Fruit fly (Drosophila melanogaster): ENCODE measurements around the gene ND-13B.

dm6 chr3L:10684492-10684891 is 9.4 kb downstream of the ND-13B start:
- no peak for TF ChIP-seq OdsH (GFP tag; optimal IDR thresholded peaks at IDR 0.05)
- no peak for TF ChIP-seq br (GFP tag; optimal IDR thresholded peaks at IDR 0.05)
- TF ChIP-seq Dfd (GFP tag; optimal IDR thresholded peaks at IDR 0.05), result no peak
- TF ChIP-seq fru (GFP tag; optimal IDR thresholded peaks at IDR 0.05), result no peak
- no peak for TF ChIP-seq woc (GFP tag; optimal IDR thresholded peaks at IDR 0.05)
- TF ChIP-seq sage (GFP tag; optimal IDR thresholded peaks at IDR 0.05), result no peak
- TF ChIP-seq N (GFP tag; optimal IDR thresholded peaks at IDR 0.05), result no peak
- no peak for TF ChIP-seq pan (optimal IDR thresholded peaks at IDR 0.05)
- no peak for TF ChIP-seq Hr78 (GFP tag; optimal IDR thresholded peaks at IDR 0.05)
- no peak for TF ChIP-seq Sp1 (GFP tag; optimal IDR thresholded peaks at IDR 0.05)
- TF ChIP-seq Jra (GFP tag; optimal IDR thresholded peaks at IDR 0.05), result no peak
- no peak for TF ChIP-seq Dif (GFP tag; optimal IDR thresholded peaks at IDR 0.05; ENCODE audit: partially characterized antibody)
- TF ChIP-seq GATAd (GFP tag; optimal IDR thresholded peaks at IDR 0.05), result no peak
- no peak for TF ChIP-seq Abd-B (GFP tag; optimal IDR thresholded peaks at IDR 0.05)

Measured in whole organism, wandering third instar larva.